Fruit fly (Drosophila melanogaster) whole organism, embryonic: ENCODE data around the gene SKIP.

ENCODE experiments used
- CG13287 ChIP-seq: fragments of 200-800 bp; sonication (Bioruptor generic); IDR thresholded peaks from 2 replicates; pipeline ENCODE4 v1.3.6; 2022; ENCODE audit warnings: missing biosample characterization, missing genetic modification characterization; ENCODE audit not compliant: partially characterized antibody
- Dll ChIP-seq: fragments of 200-800 bp; sonication (Bioruptor generic); IDR thresholded peaks from 4 replicates; pipeline ENCODE4 v1.3.6; 2022; ENCODE audit warnings: missing biosample characterization, missing genetic modification characterization; ENCODE audit not compliant: partially characterized antibody
- eve ChIP-seq, 2 experiments: fragments of >200 bp; optimal IDR thresholded peaks; 2 replicates each; lab custom pipeline; 2017; ENCODE audit warnings: missing biosample characterization in 2 of 2, missing genetic modification characterization in 2 of 2
- tgo ChIP-seq: fragments of 200-800 bp; sonication (Bioruptor generic); IDR thresholded peaks from 3 replicates; pipeline ENCODE4 v1.3.6; 2022; ENCODE audit warnings: missing biosample characterization, missing genetic modification characterization

- no peak for TF ChIP-seq Dll
- no peak for TF ChIP-seq tgo (GFP tag; lab: Robert Waterston, UW)
- TF ChIP-seq eve (GFP tag; optimal IDR thresholded peaks at IDR 0.05; lab: Kevin White, UChicago), result no peak
- TF ChIP-seq CG13287 (GFP tag; lab: Robert Waterston, UW), result no peak
These were observed 8.8 kb upstream of the SKIP start for dm6 chr3R:22124863-22125262.
